Worm (Caenorhabditis elegans): ENCODE data around the gene F40B5.2.

DNA sequence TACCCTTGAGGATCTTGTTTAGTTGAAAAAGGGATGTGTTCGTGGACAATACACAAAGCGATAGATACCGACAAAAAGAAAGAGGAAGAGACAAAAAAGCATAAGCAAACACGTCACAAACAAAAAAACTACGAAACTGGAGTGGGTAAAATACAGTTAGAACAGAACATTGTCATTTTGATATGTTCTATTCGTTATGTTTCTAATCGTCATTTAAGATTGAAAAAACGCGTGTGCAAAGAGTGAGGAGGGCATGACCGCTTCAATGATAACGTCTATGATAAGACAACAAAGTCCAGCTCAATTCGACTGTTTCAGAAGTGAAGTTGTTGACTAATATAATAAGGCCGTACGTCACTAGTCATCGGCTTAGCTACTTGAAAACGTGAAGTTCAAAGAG, 12.3 kb upstream of the F40B5.2 start:
- TF ChIP-seq egl-27 (tag; optimal IDR thresholded peaks at IDR 0.05) (no peak), ama-1 (optimal IDR thresholded peaks at IDR 0.05) (no peak), sem-4 (tag; optimal IDR thresholded peaks at IDR 0.05) (no peak), ceh-16 (tag; optimal IDR thresholded peaks at IDR 0.05) (no peak), unc-62 (GFP tag; optimal IDR thresholded peaks at IDR 0.05) (no peak)

Data from whole organism, L2 larva.